Fruit fly (Drosophila melanogaster) whole organism, embryonic: Measurements from ENCODE around the gene borr.
A peak's percentile ranks its signal among the peaks of the same experiment; 100 is the strongest.

Source experiments
- CG10147 ChIP-seq: fragments of 200-800 bp; sonication (Bioruptor generic); optimal IDR thresholded peaks from 2 replicates; lab custom pipeline; 2019; ENCODE audit warnings: missing biosample characterization, mild to moderate bottlenecking, missing genetic modification characterization, moderate library complexity
- CG12219 ChIP-seq: fragments of 200-800 bp; sonication (Bioruptor generic); optimal IDR thresholded peaks from 3 replicates; lab custom pipeline; 2018; ENCODE audit warnings: missing biosample characterization, mild to moderate bottlenecking, missing genetic modification characterization
- CG13424 ChIP-seq: fragments of 200-800 bp; sonication (Bioruptor generic); optimal IDR thresholded peaks from 2 replicates; lab custom pipeline; 2019; ENCODE audit warnings: missing biosample characterization, mild to moderate bottlenecking, missing genetic modification characterization, moderate library complexity
- CG14050 ChIP-seq: fragments of 200-800 bp; sonication (Bioruptor generic); IDR thresholded peaks from 3 replicates; pipeline ENCODE4 v1.3.6; 2022; ENCODE audit warnings: missing biosample characterization, missing genetic modification characterization
- CG14667 ChIP-seq: fragments of 200-800 bp; sonication (Bioruptor generic); IDR thresholded peaks from 2 replicates; pipeline ENCODE4 v1.3.6; 2022; ENCODE audit warnings: missing biosample characterization, missing genetic modification characterization
- CG1529 ChIP-seq: fragments of 200-800 bp; sonication (Bioruptor generic); optimal IDR thresholded peaks from 3 replicates; lab custom pipeline; 2018; ENCODE audit warnings: missing biosample characterization, missing genetic modification characterization
- CG15696 ChIP-seq: fragments of 200-800 bp; sonication (Bioruptor generic); optimal IDR thresholded peaks from 2 replicates; lab custom pipeline; 2019; ENCODE audit warnings: missing biosample characterization, mild to moderate bottlenecking, missing genetic modification characterization, moderate library complexity
- CG16813 ChIP-seq: fragments of 200-800 bp; sonication (Bioruptor generic); IDR thresholded peaks from 3 replicates; pipeline ENCODE4 v1.3.6; 2022; ENCODE audit warnings: missing biosample characterization, missing genetic modification characterization; ENCODE audit not compliant: partially characterized antibody
- CG1792 ChIP-seq: fragments of 200-800 bp; sonication (Bioruptor generic); optimal IDR thresholded peaks from 2 replicates; lab custom pipeline; 2016; ENCODE audit warnings: missing biosample characterization, missing genetic modification characterization
- CG30431 ChIP-seq: fragments of 200-800 bp; sonication (Bioruptor generic); optimal IDR thresholded peaks from 2 replicates; lab custom pipeline; 2017; ENCODE audit warnings: missing biosample characterization, missing genetic modification characterization
- CG33557 ChIP-seq: fragments of 200-800 bp; sonication (Bioruptor generic); optimal IDR thresholded peaks from 2 replicates; lab custom pipeline; 2019; ENCODE audit warnings: missing biosample characterization, mild to moderate bottlenecking, missing genetic modification characterization, moderate library complexity
- CG3995 ChIP-seq: fragments of 200-800 bp; sonication (Bioruptor generic); optimal IDR thresholded peaks from 3 replicates; lab custom pipeline; 2016; ENCODE audit warnings: missing biosample characterization, missing genetic modification characterization
- CG4424 ChIP-seq: fragments of 200-800 bp; sonication (Bioruptor generic); optimal IDR thresholded peaks from 3 replicates; lab custom pipeline; 2016; ENCODE audit warnings: missing biosample characterization, missing genetic modification characterization
- CG4854 ChIP-seq: fragments of 200-800 bp; sonication (Bioruptor generic); optimal IDR thresholded peaks from 2 replicates; lab custom pipeline; 2016; ENCODE audit warnings: missing biosample characterization, missing genetic modification characterization, inconsistent platforms
- CG6683 ChIP-seq: fragments of 200-800 bp; sonication (Bioruptor generic); optimal IDR thresholded peaks from 2 replicates; lab custom pipeline; 2017; ENCODE audit warnings: missing biosample characterization, mild to moderate bottlenecking, missing genetic modification characterization, missing genetic modification reagents
- CG8089 ChIP-seq: fragments of 200-800 bp; sonication (Bioruptor generic); optimal IDR thresholded peaks from 3 replicates; lab custom pipeline; 2016; ENCODE audit warnings: missing biosample characterization, missing genetic modification characterization
- CG9797 ChIP-seq: fragments of 200-800 bp; sonication (Bioruptor generic); optimal IDR thresholded peaks from 3 replicates; lab custom pipeline; 2018; ENCODE audit warnings: missing biosample characterization, mild to moderate bottlenecking, missing genetic modification characterization
- CoRest ChIP-seq: fragments of 200-800 bp; sonication (Bioruptor generic); optimal IDR thresholded peaks from 3 replicates; lab custom pipeline; 2018; ENCODE audit warnings: missing biosample characterization, mild to moderate bottlenecking, missing genetic modification characterization, moderate library complexity
- Doc2 ChIP-seq: fragments of 200-800 bp; sonication (Bioruptor generic); IDR thresholded peaks from 2 replicates; pipeline ENCODE4 v1.3.6; 2022; ENCODE audit warnings: missing biosample characterization, missing genetic modification characterization
- Drgx ChIP-seq: fragments of 200-800 bp; sonication (Bioruptor generic); IDR thresholded peaks from 2 replicates; pipeline ENCODE4 v1.3.6; 2022; ENCODE audit warnings: missing biosample characterization, missing genetic modification characterization
- Elba2 ChIP-seq: fragments of 200-800 bp; sonication (Bioruptor generic); optimal IDR thresholded peaks from 3 replicates; lab custom pipeline; 2016; ENCODE audit warnings: missing biosample characterization, missing genetic modification characterization
- HLHmδ ChIP-seq: fragments of 200-800 bp; sonication (Bioruptor generic); optimal IDR thresholded peaks from 2 replicates; lab custom pipeline; 2018; ENCODE audit warnings: missing biosample characterization, mild to moderate bottlenecking, missing genetic modification characterization, moderate library complexity
- HmgD ChIP-seq: fragments of 200-800 bp; sonication (Bioruptor generic); optimal IDR thresholded peaks from 3 replicates; lab custom pipeline; 2016; ENCODE audit warnings: missing biosample characterization, missing genetic modification characterization
- Lim3 ChIP-seq: fragments of 200-800 bp; sonication (Bioruptor generic); IDR thresholded peaks from 2 replicates; pipeline ENCODE4 v1.3.6; 2022; ENCODE audit warnings: missing biosample characterization, missing genetic modification characterization
- MTF-1 ChIP-seq: fragments of 200-800 bp; sonication (Bioruptor generic); optimal IDR thresholded peaks from 2 replicates; lab custom pipeline; 2018; ENCODE audit warnings: missing biosample characterization, mild to moderate bottlenecking, missing genetic modification characterization, borderline replicate concordance
- Mad ChIP-seq: fragments of 200-800 bp; sonication (Bioruptor generic); optimal IDR thresholded peaks from 2 replicates; lab custom pipeline; 2016; ENCODE audit warnings: missing biosample characterization, missing genetic modification characterization
- Mes4 ChIP-seq: fragments of 200-800 bp; sonication (Bioruptor generic); optimal IDR thresholded peaks from 2 replicates; lab custom pipeline; 2016; ENCODE audit warnings: missing biosample characterization, missing genetic modification characterization
- Myb ChIP-seq: fragments of 200-800 bp; sonication (Bioruptor generic); optimal IDR thresholded peaks from 2 replicates; lab custom pipeline; 2016; ENCODE audit warnings: missing biosample characterization, missing genetic modification characterization
- NFAT ChIP-seq: fragments of 200-800 bp; sonication (Bioruptor generic); IDR thresholded peaks from 2 replicates; pipeline ENCODE4 v1.3.6; 2022; ENCODE audit warnings: missing biosample characterization, missing genetic modification characterization
- Nf-YC ChIP-seq: fragments of 200-800 bp; optimal IDR thresholded peaks from 3 replicates; lab custom pipeline; 2019; ENCODE audit warnings: missing biosample characterization, mild to moderate bottlenecking, missing genetic modification characterization, moderate library complexity
- NfI ChIP-seq: fragments of 200-800 bp; sonication (Bioruptor generic); optimal IDR thresholded peaks from 3 replicates; lab custom pipeline; 2018; ENCODE audit warnings: missing biosample characterization, mild to moderate bottlenecking, missing genetic modification characterization, moderate library complexity
- Opbp ChIP-seq: fragments of 200-800 bp; sonication (Bioruptor generic); IDR thresholded peaks from 3 replicates; pipeline ENCODE4 v1.3.6; 2022; ENCODE audit warnings: missing biosample characterization, missing genetic modification characterization; ENCODE audit not compliant: partially characterized antibody
- Ptx1 ChIP-seq: fragments of 200-800 bp; sonication (Bioruptor generic); IDR thresholded peaks from 2 replicates; pipeline ENCODE4 v1.3.6; 2022; ENCODE audit warnings: missing biosample characterization, missing genetic modification characterization
- Ravus ChIP-seq: fragments of 200-800 bp; sonication (Bioruptor generic); IDR thresholded peaks from 2 replicates; pipeline ENCODE4 v1.3.6; 2022; ENCODE audit warnings: missing biosample characterization, missing genetic modification characterization
- Spps ChIP-seq: fragments of 200-800 bp; sonication (Bioruptor generic); optimal IDR thresholded peaks from 2 replicates; lab custom pipeline; 2018; ENCODE audit warnings: missing biosample characterization, mild to moderate bottlenecking, missing genetic modification characterization
- amos ChIP-seq: fragments of 200-800 bp; sonication (Bioruptor generic); IDR thresholded peaks from 2 replicates; pipeline ENCODE4 v1.3.6; 2022; ENCODE audit warnings: missing biosample characterization, missing genetic modification characterization; ENCODE audit not compliant: partially characterized antibody
- ara ChIP-seq: fragments of 200-800 bp; sonication (Bioruptor generic); IDR thresholded peaks from 2 replicates; pipeline ENCODE4 v1.3.6; 2022; ENCODE audit warnings: missing biosample characterization, missing genetic modification characterization
- chif ChIP-seq, 2 experiments: fragments of 200-800 bp; sonication (Bioruptor generic); optimal IDR thresholded peaks; 3 replicates each; lab custom pipeline; 2016; ENCODE audit warnings: missing biosample characterization in 2 of 2, missing genetic modification characterization in 2 of 2
- danr ChIP-seq: fragments of 200-800 bp; sonication (Bioruptor generic); IDR thresholded peaks from 2 replicates; pipeline ENCODE4 v1.3.6; 2022; ENCODE audit warnings: missing biosample characterization, missing genetic modification characterization
- ftz-f1 ChIP-seq: fragments of 200-800 bp; sonication (Bioruptor generic); optimal IDR thresholded peaks from 2 replicates; lab custom pipeline; 2016; ENCODE audit warnings: missing biosample characterization, missing genetic modification characterization
- hbn ChIP-seq: fragments of 200-800 bp; sonication (Bioruptor generic); IDR thresholded peaks from 2 replicates; pipeline ENCODE4 v1.3.6; 2022; ENCODE audit warnings: missing biosample characterization, missing genetic modification characterization; ENCODE audit not compliant: partially characterized antibody
- maf-S ChIP-seq: fragments of 200-800 bp; sonication (Bioruptor generic); optimal IDR thresholded peaks from 2 replicates; lab custom pipeline; 2016; ENCODE audit warnings: missing biosample characterization, missing genetic modification characterization
- nom ChIP-seq: fragments of 200-800 bp; sonication (Bioruptor generic); optimal IDR thresholded peaks from 2 replicates; lab custom pipeline; 2017; ENCODE audit warnings: missing biosample characterization, missing genetic modification characterization, mild to moderate bottlenecking, moderate library complexity, missing genetic modification reagents
- pita ChIP-seq: fragments of 200-800 bp; sonication (Bioruptor generic); optimal IDR thresholded peaks from 2 replicates; lab custom pipeline; 2017; ENCODE audit warnings: missing biosample characterization, mild to moderate bottlenecking, missing genetic modification characterization
- repo ChIP-seq: fragments of 200-800 bp; sonication (Bioruptor generic); optimal IDR thresholded peaks from 2 replicates; lab custom pipeline; 2016; ENCODE audit warnings: missing biosample characterization, missing genetic modification characterization
- sens-2 ChIP-seq: fragments of 200-800 bp; sonication (Bioruptor generic); IDR thresholded peaks from 2 replicates; pipeline ENCODE4 v1.3.6; 2022; ENCODE audit warnings: missing biosample characterization, missing genetic modification characterization
- sob ChIP-seq: fragments of 200-800 bp; sonication (Bioruptor generic); IDR thresholded peaks from 2 replicates; pipeline ENCODE4 v1.3.6; 2022; ENCODE audit warnings: missing biosample characterization, missing genetic modification characterization
- stc ChIP-seq: fragments of 200-800 bp; sonication (Bioruptor generic); IDR thresholded peaks from 2 replicates; pipeline ENCODE4 v1.3.6; 2022; ENCODE audit warnings: missing biosample characterization, missing genetic modification characterization
- ttk ChIP-seq: fragments of 200-800 bp; sonication (Bioruptor generic); IDR thresholded peaks from 2 replicates; pipeline ENCODE4 v2.1.2; 2022; ENCODE audit warnings: missing biosample characterization, missing genetic modification characterization
- twi ChIP-seq: fragments of 200-800 bp; optimal IDR thresholded peaks from 2 replicates; lab custom pipeline; 2019; ENCODE audit warnings: missing biosample characterization, mild to moderate bottlenecking, missing genetic modification characterization, moderate library complexity
- vnd ChIP-seq: fragments of 200-800 bp; sonication (Bioruptor generic); IDR thresholded peaks from 3 replicates; pipeline ENCODE4 v1.3.6; 2022; ENCODE audit warnings: missing biosample characterization, missing genetic modification characterization; ENCODE audit not compliant: partially characterized antibody

Gene borr

DNA sequence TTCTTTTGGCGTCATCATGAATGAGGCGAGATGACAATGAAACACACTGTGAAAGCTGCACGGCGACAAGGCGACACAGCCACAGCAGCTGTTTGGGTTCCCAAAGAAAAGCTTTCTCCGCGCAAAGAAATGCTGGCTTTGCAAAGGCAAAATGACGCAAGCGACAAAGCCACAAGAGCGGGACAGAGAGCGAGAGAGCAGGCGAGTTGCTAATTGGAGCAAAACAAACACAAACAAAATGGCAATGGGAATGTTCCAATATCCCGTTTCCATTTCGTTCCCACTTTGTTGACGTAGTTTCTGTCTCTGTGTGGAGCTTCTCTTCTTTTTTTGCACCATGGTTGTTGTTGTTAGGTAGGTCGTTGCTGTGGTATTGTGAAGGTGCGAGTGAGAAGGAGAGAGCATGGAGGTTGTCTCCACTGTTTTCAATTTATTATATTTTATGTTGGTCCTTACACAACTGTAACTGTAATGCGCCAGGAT lies 47.7 kb downstream of the borr start (continued):
- no peak for TF ChIP-seq CG8089
- no peak for TF ChIP-seq CG9797
- TF ChIP-seq Ravus (GFP tag; lab: Robert Waterston, UW) = no peak
- TF ChIP-seq chif (GFP tag; optimal IDR thresholded peaks at IDR 0.05; lab: Kevin White, UChicago) = no peak
- TF ChIP-seq CG13424 = no peak
- no peak for TF ChIP-seq Myb
- no peak for TF ChIP-seq Elba2
- peak; percentile 12 for TF ChIP-seq ftz-f1 (GFP tag; lab: Kevin White, UChicago)
- peak; percentile 83 for TF ChIP-seq nom (GFP tag; lab: Kevin White, UChicago)
- TF ChIP-seq CG16813 (GFP tag; lab: Robert Waterston, UW) = no peak
- TF ChIP-seq repo (GFP tag; lab: Kevin White, UChicago) = no peak
- peak; percentile 45 for TF ChIP-seq CG12219
- TF ChIP-seq CG14050 (GFP tag; lab: Robert Waterston, UW) = no peak
- TF ChIP-seq ara (GFP tag; lab: Robert Waterston, UW) = no peak
- TF ChIP-seq MTF-1 (GFP tag; lab: Kevin White, UChicago) = no peak
- no peak for TF ChIP-seq ttk (GFP tag; lab: Robert Waterston, UW)
- peak; percentile 24; the same call in 1 of the 2 replicates for TF ChIP-seq sens-2 (GFP tag; lab: Robert Waterston, UW)
- peak; percentile 85 for TF ChIP-seq CG10147 (GFP tag; lab: Kevin White, UChicago)
- TF ChIP-seq Nf-YC (tag; lab: Kevin White, UChicago) = peak; percentile 13
- TF ChIP-seq hbn = no peak
- peak; percentile 33; the same call in 1 of the 2 replicates for TF ChIP-seq stc (GFP tag; lab: Robert Waterston, UW)
- TF ChIP-seq NFAT (GFP tag; lab: Robert Waterston, UW) = no peak
- no peak for TF ChIP-seq danr (GFP tag; lab: Robert Waterston, UW)
- TF ChIP-seq CG14667 = no peak
- no peak for TF ChIP-seq Doc2 (GFP tag; lab: Robert Waterston, UW)
- TF ChIP-seq HLHmδ (GFP tag; lab: Kevin White, UChicago) = no peak
- TF ChIP-seq NfI (GFP tag; lab: Kevin White, UChicago) = no peak
- no peak for TF ChIP-seq CG15696
- TF ChIP-seq CG33557 (GFP tag; lab: Kevin White, UChicago) = no peak
- TF ChIP-seq Opbp (GFP tag; lab: Robert Waterston, UW) = no peak
- TF ChIP-seq amos (GFP tag; lab: Robert Waterston, UW) = no peak
- no peak for TF ChIP-seq CoRest (tag; lab: Kevin White, UChicago)
- peak; percentile 71; the same call in 1 of the 2 replicates for TF ChIP-seq sob
- TF ChIP-seq CG6683 (GFP tag; lab: Kevin White, UChicago) = no peak
- TF ChIP-seq Spps = no peak
- TF ChIP-seq CG4424 (GFP tag; lab: Kevin White, UChicago) = no peak
- TF ChIP-seq CG30431 (GFP tag; lab: Kevin White, UChicago) = no peak
- TF ChIP-seq HmgD (GFP tag; lab: Kevin White, UChicago) = no peak
- no peak for TF ChIP-seq CG1529
- TF ChIP-seq Lim3 (GFP tag; lab: Robert Waterston, UW) = no peak
- TF ChIP-seq Mad (GFP tag; lab: Kevin White, UChicago) = no peak
- no peak for TF ChIP-seq vnd (GFP tag; lab: Robert Waterston, UW)
- TF ChIP-seq Mes4 (GFP tag; lab: Kevin White, UChicago) = no peak
- TF ChIP-seq Ptx1 (GFP tag; lab: Robert Waterston, UW) = no peak
- TF ChIP-seq twi (tag; lab: Kevin White, UChicago) = no peak
- TF ChIP-seq CG3995 (GFP tag; lab: Kevin White, UChicago) = no peak
- no peak for TF ChIP-seq pita (GFP tag; lab: Kevin White, UChicago)
- no peak for TF ChIP-seq CG1792 (GFP tag; lab: Kevin White, UChicago)
- TF ChIP-seq Drgx (GFP tag; lab: Robert Waterston, UW) = peak; percentile 86
- TF ChIP-seq maf-S (GFP tag; lab: Kevin White, UChicago) = no peak
- TF ChIP-seq CG4854 (GFP tag; lab: Kevin White, UChicago) = no peak
